Worm (Caenorhabditis elegans): ENCODE measurements around the gene Y48C3A.12.

Gene Y48C3A.12

DNA sequence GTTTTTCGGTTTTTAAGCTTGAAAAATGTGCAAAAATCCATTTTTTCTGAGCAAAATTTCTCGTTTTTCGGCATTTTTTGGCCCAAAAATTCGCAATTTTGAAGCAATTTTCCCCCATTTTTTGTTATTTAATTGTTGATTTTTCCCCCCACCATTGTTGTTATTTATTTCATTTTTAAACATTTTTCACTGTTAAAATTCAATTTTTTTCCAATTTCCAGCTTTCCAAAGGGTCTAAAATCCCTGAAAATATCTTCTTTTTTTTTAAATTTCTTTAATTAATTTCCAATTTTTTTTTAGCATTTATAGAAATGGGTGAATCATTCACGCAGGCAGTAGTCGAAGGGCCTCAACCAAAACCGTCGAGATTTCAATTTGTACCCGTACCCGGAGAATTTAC, at the start of gene Y48C3A.12:
TSS of gene Y48C3A.12 (plus strand) at position 301 of the 400 bp plus-strand sequence.
- no peak for TF ChIP-seq ZK546.5 (tag; optimal IDR thresholded peaks at IDR 0.05)
- no peak for TF ChIP-seq unc-62 (GFP tag; optimal IDR thresholded peaks at IDR 0.05 in 1 of 2)
- no peak for TF ChIP-seq unc-62 (tag; optimal IDR thresholded peaks at IDR 0.05)
- TF ChIP-seq ceh-32 (tag; optimal IDR thresholded peaks at IDR 0.05; ENCODE audit: poor library complexity) = no peak
- no peak for TF ChIP-seq nhr-6 (tag; optimal IDR thresholded peaks at IDR 0.05)
- no peak for TF ChIP-seq daf-8 (GFP tag; IDR thresholded peaks at IDR 0.05)
- TF ChIP-seq F10B5.3 (tag; optimal IDR thresholded peaks at IDR 0.05) = no peak
- no peak for TF ChIP-seq nhr-237 (tag; optimal IDR thresholded peaks at IDR 0.05)
- no peak for TF ChIP-seq mxl-2 (GFP tag; conservative IDR thresholded peaks at IDR 0.05)
- TF ChIP-seq php-3 (GFP tag; IDR thresholded peaks at IDR 0.05) = no peak
- TF ChIP-seq saeg-2 (GFP tag; IDR thresholded peaks at IDR 0.05) = no peak
- TF ChIP-seq F26F4.8 (GFP tag; conservative IDR thresholded peaks at IDR 0.05) = no peak
- TF ChIP-seq lim-7 (GFP tag; IDR thresholded peaks at IDR 0.05) = no peak
- no peak for TF ChIP-seq zip-2 (tag; optimal IDR thresholded peaks at IDR 0.05)
- no peak for TF ChIP-seq ceh-62 (tag; optimal IDR thresholded peaks at IDR 0.05)
- TF ChIP-seq dmd-8 (GFP tag; IDR thresholded peaks at IDR 0.05) = no peak
- TF ChIP-seq T20F7.1 (GFP tag; optimal IDR thresholded peaks at IDR 0.05) = no peak
- TF ChIP-seq hlh-30 (tag; optimal IDR thresholded peaks at IDR 0.05; ENCODE audit: insufficient read depth) = no peak
- TF ChIP-seq unc-39 (tag; optimal IDR thresholded peaks at IDR 0.05) = no peak
- TF ChIP-seq nhr-76 (tag; optimal IDR thresholded peaks at IDR 0.05) = no peak
- TF ChIP-seq lin-29 (GFP tag; IDR thresholded peaks at IDR 0.05) = no peak

DNA sequence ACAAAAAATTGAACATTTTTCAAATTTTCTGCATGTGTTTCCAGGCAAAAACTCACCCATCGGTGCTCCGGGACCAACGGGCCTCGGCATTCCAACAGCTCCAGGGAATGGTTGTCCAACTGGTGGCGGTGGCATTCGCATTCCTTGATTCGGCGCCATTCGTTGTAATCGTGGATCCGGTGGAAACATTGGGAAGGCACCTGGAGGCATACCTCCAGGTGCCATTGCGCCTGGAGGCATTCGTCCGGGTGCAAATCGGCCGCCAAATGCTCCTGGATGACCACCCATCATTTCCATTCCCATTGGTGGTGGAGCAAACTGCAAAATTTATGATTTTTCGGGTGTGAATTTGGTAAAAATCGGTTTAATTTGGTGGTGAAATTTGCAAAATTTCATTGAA, 49.7 kb upstream of the Y48C3A.12 start:
- no peak for TF ChIP-seq daf-12 (tag; optimal IDR thresholded peaks at IDR 0.05)
- no peak for TF ChIP-seq nhr-41 (GFP tag; IDR thresholded peaks at IDR 0.05)
- no peak for TF ChIP-seq F44E2.7 (GFP tag; IDR thresholded peaks at IDR 0.05)
- no peak for TF ChIP-seq unc-62 (GFP tag; optimal IDR thresholded peaks at IDR 0.05 in 1 of 2)
- TF ChIP-seq unc-62 (tag; optimal IDR thresholded peaks at IDR 0.05) = no peak
- TF ChIP-seq set-16 (GFP tag; IDR thresholded peaks at IDR 0.05) = peak; percentile 41; the same call in 1 of the 2 replicates
- no peak for TF ChIP-seq nhr-6 (tag; optimal IDR thresholded peaks at IDR 0.05)
- no peak for TF ChIP-seq ceh-62 (tag; optimal IDR thresholded peaks at IDR 0.05)
- no peak for TF ChIP-seq spr-3 (GFP tag; optimal IDR thresholded peaks at IDR 0.05)
- no peak for TF ChIP-seq ZK337.2 (GFP tag; IDR thresholded peaks at IDR 0.05)
- TF ChIP-seq aha-1 (tag) = peak; percentile 91
- no peak for TF ChIP-seq Y5F2A.4 (GFP tag; optimal IDR thresholded peaks at IDR 0.05)
- TF ChIP-seq Y48G9A.11 (GFP tag; IDR thresholded peaks at IDR 0.05) = no peak
- TF ChIP-seq hlh-30 (tag; optimal IDR thresholded peaks at IDR 0.05; ENCODE audit: insufficient read depth) = no peak
- TF ChIP-seq ceh-28 (tag; optimal IDR thresholded peaks at IDR 0.05) = no peak
- no peak for TF ChIP-seq F26F4.8 (GFP tag; conservative IDR thresholded peaks at IDR 0.05)

ce11 chrII:13330359-13330758, 45.9 kb upstream of the Y48C3A.12 start, which contains the start of gene sam-10:
Gene sam-10 (minus strand): TSS chrII:13330525.
- TF ChIP-seq egl-27 (tag; optimal IDR thresholded peaks at IDR 0.05) = no peak
- no peak for TF ChIP-seq tag-97 (GFP tag; IDR thresholded peaks at IDR 0.05)
- TF ChIP-seq set-16 (GFP tag; IDR thresholded peaks at IDR 0.05) = peak; percentile 66
- TF ChIP-seq nhr-237 (tag; optimal IDR thresholded peaks at IDR 0.05) = no peak
- no peak for TF ChIP-seq ZK337.2 (GFP tag; IDR thresholded peaks at IDR 0.05)
- no peak for TF ChIP-seq mxl-2 (GFP tag; conservative IDR thresholded peaks at IDR 0.05)
- no peak for TF ChIP-seq zag-1 (tag; optimal IDR thresholded peaks at IDR 0.05)
- TF ChIP-seq nhr-76 (tag; optimal IDR thresholded peaks at IDR 0.05) = no peak

DNA sequence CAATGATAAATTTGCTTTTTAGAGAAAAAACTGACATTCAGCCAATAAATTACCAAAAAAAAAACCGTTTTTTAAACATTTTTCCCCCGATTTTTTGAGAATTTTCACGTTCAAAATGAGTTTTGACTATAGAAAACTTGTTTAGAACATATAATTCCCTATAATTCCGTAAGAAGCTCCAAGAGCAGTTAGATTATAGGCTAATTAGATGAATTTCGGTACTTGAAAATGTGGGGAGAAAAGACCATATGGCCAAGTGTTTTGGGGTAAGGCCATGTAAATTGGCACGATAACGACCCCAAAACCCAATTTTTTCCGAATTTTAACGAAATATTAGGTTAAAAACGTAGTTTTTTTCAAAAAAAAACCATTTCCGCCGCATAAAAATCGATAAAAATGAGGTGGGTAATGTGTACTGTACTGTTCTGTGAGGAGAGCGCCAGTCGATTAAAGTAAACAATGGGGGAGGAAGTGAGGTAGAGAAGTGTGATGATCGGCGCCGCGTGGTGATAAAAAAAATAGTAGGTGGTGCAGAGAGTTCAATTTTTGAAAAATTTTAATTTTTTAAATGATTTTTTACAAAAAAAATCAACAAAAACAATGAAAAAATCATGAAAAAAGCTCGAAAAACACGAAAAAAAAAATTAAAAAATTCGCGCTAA, 43.0 kb upstream of the Y48C3A.12 start:
- TF ChIP-seq mdl-1 (tag; optimal IDR thresholded peaks at IDR 0.05) (no peak), ZK337.2 (GFP tag; IDR thresholded peaks at IDR 0.05) (no peak), dmd-6 (GFP tag; IDR thresholded peaks at IDR 0.05) (peak; percentile 72), aha-1 (tag) (no peak), daf-16 (GFP tag; optimal IDR thresholded peaks at IDR 0.05) (no peak), daf-16 (tag; optimal IDR thresholded peaks at IDR 0.05) (peak; percentile 40), pqm-1 (tag; optimal IDR thresholded peaks at IDR 0.05) (peak; percentile 22), ztf-11 (tag; optimal IDR thresholded peaks at IDR 0.05) (no peak), nhr-111 (GFP tag; optimal IDR thresholded peaks at IDR 0.05) (no peak), gei-8 (GFP tag; optimal IDR thresholded peaks at IDR 0.05) (no peak), daf-12 (tag; optimal IDR thresholded peaks at IDR 0.05) (no peak), mxl-3 (GFP tag; optimal IDR thresholded peaks at IDR 0.05) (peak; percentile 79), mep-1 (tag; optimal IDR thresholded peaks at IDR 0.05) (no peak), fkh-10 (GFP tag; optimal IDR thresholded peaks at IDR 0.05) (no peak), ces-1 (GFP tag; optimal IDR thresholded peaks at IDR 0.05) (no peak)

Data from whole organism, L4 larva.